Worm (Caenorhabditis elegans) whole organism, L4 larva: Measurements from ENCODE around the gene tmem-184.

ENCODE experiments used
- D1046.2 ChIP-seq: fragments of 200-800 bp; sonication (Bioruptor generic); IDR thresholded peaks from 2 replicates; pipeline ENCODE4 v1.3.6; 2022; ENCODE audit warnings: missing genetic modification characterization, missing compliant biosample characterization
- F26F4.8 ChIP-seq: fragments of 200-800 bp; sonication (Bioruptor generic); conservative IDR thresholded peaks from 2 replicates; pipeline ENCODE4 v1.3.6; 2022; ENCODE audit warnings: missing genetic modification characterization, missing compliant biosample characterization
- F44E2.7 ChIP-seq: fragments of 200-800 bp; sonication (Bioruptor generic); IDR thresholded peaks from 2 replicates; pipeline ENCODE4 v2.1.2; 2022; ENCODE audit warnings: missing genetic modification characterization, missing compliant biosample characterization
- Y75B8A.6 ChIP-seq: fragments of 200-800 bp; sonication (Bioruptor generic); IDR thresholded peaks from 2 replicates; pipeline ENCODE4 v1.3.6; 2022; ENCODE audit warnings: missing genetic modification reagents, missing genetic modification characterization, missing compliant biosample characterization
- ZK337.2 ChIP-seq: fragments of 200-800 bp; sonication (Bioruptor generic); IDR thresholded peaks from 2 replicates; pipeline ENCODE4 v1.3.6; 2022; ENCODE audit warnings: missing genetic modification reagents, missing genetic modification characterization, missing compliant biosample characterization
- aha-1 ChIP-seq: fragments of 150-350 bp; peaks from one replicate; lab custom pipeline; 2014; ENCODE audit warnings: missing biosample characterization, missing genetic modification characterization
- ama-1 ChIP-seq: fragments of 150-350 bp; optimal IDR thresholded peaks from 2 replicates; lab custom pipeline; 2014; ENCODE audit warnings: inconsistent platforms, mixed read lengths
- arid-1 ChIP-seq: fragments of 200-800 bp; sonication (Bioruptor generic); conservative IDR thresholded peaks from 2 replicates; pipeline ENCODE4 v1.3.6; 2022; ENCODE audit warnings: missing genetic modification reagents, missing genetic modification characterization, missing compliant biosample characterization
- ceh-28 ChIP-seq: fragments of 150-350 bp; optimal IDR thresholded peaks from 2 replicates; lab custom pipeline; 2014; ENCODE audit warnings: missing biosample characterization, missing genetic modification reagents, missing genetic modification characterization
- ceh-32 ChIP-seq: sonication (generic microtip); optimal IDR thresholded peaks from 2 replicates; lab custom pipeline; 2016; ENCODE audit warnings: mild to moderate bottlenecking, missing genetic modification characterization, missing compliant biosample characterization; ENCODE audit not compliant: poor library complexity
- ceh-44 ChIP-seq: fragments of 200-800 bp; sonication (Bioruptor generic); IDR thresholded peaks from 2 replicates; pipeline ENCODE4 v1.3.6; 2022; ENCODE audit warnings: missing genetic modification reagents, missing genetic modification characterization, missing compliant biosample characterization
- ceh-62 ChIP-seq: sonication (generic microtip); optimal IDR thresholded peaks from 2 replicates; lab custom pipeline; 2017; ENCODE audit warnings: missing biosample characterization, missing genetic modification characterization
- cey-2 ChIP-seq: sonication (generic microtip); optimal IDR thresholded peaks from 3 replicates; lab custom pipeline; 2017; ENCODE audit warnings: missing genetic modification characterization, mild to moderate bottlenecking, missing compliant biosample characterization, antibody characterized with exemption, borderline replicate concordance; ENCODE audit not compliant: insufficient read depth
- ctbp-1 ChIP-seq: fragments of 200-800 bp; sonication (Bioruptor generic); IDR thresholded peaks from 2 replicates; pipeline ENCODE4 v1.3.6; 2022; ENCODE audit warnings: missing genetic modification reagents, missing genetic modification characterization, missing compliant biosample characterization
- daf-12 ChIP-seq: fragments of 150-350 bp; optimal IDR thresholded peaks from 2 replicates; lab custom pipeline; 2014; ENCODE audit warnings: missing biosample characterization, missing genetic modification reagents, missing genetic modification characterization
- daf-8 ChIP-seq: fragments of 200-800 bp; sonication (Bioruptor generic); IDR thresholded peaks from 2 replicates; pipeline ENCODE4 v1.3.6; 2022; ENCODE audit warnings: missing genetic modification characterization, missing compliant biosample characterization
- dmd-8 ChIP-seq: fragments of 200-800 bp; sonication (Bioruptor generic); IDR thresholded peaks from 2 replicates; pipeline ENCODE4 v1.3.6; 2022; ENCODE audit warnings: missing genetic modification characterization, missing compliant biosample characterization
- dmd-9 ChIP-seq: fragments of 200-800 bp; sonication (Bioruptor generic); IDR thresholded peaks from 2 replicates; pipeline ENCODE4 v1.3.6; 2022; ENCODE audit warnings: missing genetic modification reagents, missing genetic modification characterization, missing compliant biosample characterization
- dpl-1 ChIP-seq: fragments of 150-350 bp; optimal IDR thresholded peaks from 2 replicates; lab custom pipeline; 2014; ENCODE audit warnings: missing biosample characterization, missing genetic modification reagents, missing genetic modification characterization
- dve-1 ChIP-seq: sonication (generic microtip); optimal IDR thresholded peaks from 2 replicates; lab custom pipeline; 2017; ENCODE audit warnings: antibody characterized with exemption, mild to moderate bottlenecking, missing genetic modification characterization, missing compliant biosample characterization; ENCODE audit not compliant: insufficient read depth
- egl-27 ChIP-seq: sonication (generic microtip); optimal IDR thresholded peaks from 3 replicates; lab custom pipeline; 2017; ENCODE audit warnings: missing biosample characterization, missing genetic modification reagents, missing genetic modification characterization
- egl-43 ChIP-seq: fragments of 200-800 bp; sonication (Bioruptor generic); IDR thresholded peaks from 2 replicates; pipeline ENCODE4 v1.3.6; 2022; ENCODE audit warnings: missing genetic modification reagents, missing genetic modification characterization, missing compliant biosample characterization
- gei-8 ChIP-seq: fragments of 200-800 bp; sonication (Bioruptor generic); optimal IDR thresholded peaks from 2 replicates; lab custom pipeline; 2018; ENCODE audit warnings: mild to moderate bottlenecking, missing genetic modification characterization, missing compliant biosample characterization
- hmg-1.1 ChIP-seq: fragments of 200-800 bp; sonication (Bioruptor generic); IDR thresholded peaks from 2 replicates; pipeline ENCODE4 v1.3.6; 2022; ENCODE audit warnings: missing genetic modification reagents, missing genetic modification characterization, missing compliant biosample characterization
- jun-1 ChIP-seq: fragments of 150-350 bp; optimal IDR thresholded peaks from 2 replicates; lab custom pipeline; 2014; ENCODE audit warnings: missing biosample characterization, missing genetic modification reagents, missing genetic modification characterization
- lim-7 ChIP-seq: fragments of 200-800 bp; sonication (Bioruptor generic); IDR thresholded peaks from 2 replicates; pipeline ENCODE4 v1.3.6; 2022; ENCODE audit warnings: missing genetic modification characterization, missing compliant biosample characterization
- lin-13 ChIP-seq: fragments of 150-350 bp; optimal IDR thresholded peaks from 2 replicates; lab custom pipeline; 2014; ENCODE audit warnings: missing biosample characterization, missing genetic modification reagents, missing genetic modification characterization
- lin-15B ChIP-seq: fragments of 150-350 bp; sonication (generic microtip); optimal IDR thresholded peaks from 3 replicates; lab custom pipeline; 2014; ENCODE audit warnings: missing biosample characterization, missing genetic modification characterization
- madf-5 ChIP-seq, 2 experiments: fragments of 200-800 bp; sonication (Bioruptor generic); IDR thresholded peaks; 2 replicates each; pipeline ENCODE4 v1.3.6; 2022; ENCODE audit warnings: missing compliant biosample characterization in 2 of 2, missing genetic modification characterization in 2 of 2
- mes-2 ChIP-seq: sonication (generic microtip); optimal IDR thresholded peaks from 2 replicates; lab custom pipeline; 2016; ENCODE audit warnings: missing genotype, mild to moderate bottlenecking, missing genetic modification characterization, missing compliant biosample characterization; ENCODE audit not compliant: poor library complexity, severe bottlenecking
- nhr-10 ChIP-seq: fragments of 150-350 bp; optimal IDR thresholded peaks from 2 replicates; lab custom pipeline; 2014; ENCODE audit warnings: missing biosample characterization, missing genetic modification characterization
- nhr-102 ChIP-seq: sonication (generic microtip); optimal IDR thresholded peaks from 2 replicates; lab custom pipeline; 2016; ENCODE audit warnings: mild to moderate bottlenecking, missing genetic modification characterization, moderate library complexity, missing compliant biosample characterization
- nhr-28 ChIP-seq: fragments of 150-350 bp; optimal IDR thresholded peaks from 2 replicates; lab custom pipeline; 2014; ENCODE audit warnings: missing biosample characterization, missing genetic modification characterization
- nhr-41 ChIP-seq: fragments of 200-800 bp; sonication (Bioruptor generic); IDR thresholded peaks from 2 replicates; pipeline ENCODE4 v1.3.6; 2022; ENCODE audit warnings: missing genetic modification reagents, missing genetic modification characterization, missing compliant biosample characterization
- nhr-42 ChIP-seq: fragments of 200-800 bp; sonication (Bioruptor generic); IDR thresholded peaks from 2 replicates; pipeline ENCODE4 v1.3.6; 2022; ENCODE audit warnings: missing genetic modification characterization, missing compliant biosample characterization
- nhr-48 ChIP-seq: sonication (generic microtip); optimal IDR thresholded peaks from 2 replicates; lab custom pipeline; 2016; ENCODE audit warnings: mild to moderate bottlenecking, missing genetic modification characterization, missing compliant biosample characterization
- nhr-6 ChIP-seq: fragments of 150-350 bp; optimal IDR thresholded peaks from 2 replicates; lab custom pipeline; 2014; ENCODE audit warnings: missing biosample characterization, missing genetic modification characterization
- pha-4 ChIP-seq, 2 experiments: fragments of 150-350 bp in 1 of 2; fragments of 200-800 bp in 1 of 2; sonication (Bioruptor generic) in 1 of 2; IDR thresholded peaks in 1 of 2; optimal IDR thresholded peaks in 1 of 2; 2 replicates each; pipeline versions ENCODE4 v1.3.6 to Lab custom; 2014 to 2022; ENCODE audit warnings: missing genetic modification characterization in 2 of 2, missing genetic modification reagents in 2 of 2, missing biosample characterization in 1 of 2, missing compliant biosample characterization in 1 of 2
- rbr-2 ChIP-seq: sonication (generic microtip); optimal IDR thresholded peaks from 2 replicates; lab custom pipeline; 2016; ENCODE audit warnings: missing genotype, missing genetic modification characterization, missing compliant biosample characterization
- set-16 ChIP-seq: fragments of 200-800 bp; sonication (Bioruptor generic); IDR thresholded peaks from 2 replicates; pipeline ENCODE4 v1.3.6; 2022; ENCODE audit warnings: missing genetic modification reagents, missing genetic modification characterization, missing compliant biosample characterization
- spr-1 ChIP-seq: sonication (generic microtip); optimal IDR thresholded peaks from 2 replicates; lab custom pipeline; 2016; ENCODE audit warnings: mild to moderate bottlenecking, missing genetic modification characterization, missing compliant biosample characterization
- spr-3 ChIP-seq: fragments of 200-800 bp; sonication (Bioruptor generic); optimal IDR thresholded peaks from 2 replicates; lab custom pipeline; 2018; ENCODE audit warnings: mild to moderate bottlenecking, missing genetic modification characterization, missing compliant biosample characterization
- tra-1 ChIP-seq: fragments of 200-800 bp; sonication (Bioruptor generic); IDR thresholded peaks from 2 replicates; pipeline ENCODE4 v1.3.6; 2022; ENCODE audit warnings: missing genetic modification reagents, missing genetic modification characterization, missing compliant biosample characterization
- unc-130 ChIP-seq: sonication (generic microtip); optimal IDR thresholded peaks from 2 replicates; lab custom pipeline; 2016; ENCODE audit warnings: missing genetic modification reagents, missing genetic modification characterization, missing compliant biosample characterization
- unc-39 ChIP-seq: sonication (generic microtip); optimal IDR thresholded peaks from 2 replicates; lab custom pipeline; 2017; ENCODE audit warnings: missing biosample characterization, missing genetic modification characterization
- vab-7 ChIP-seq: fragments of 200-800 bp; sonication (Bioruptor generic); IDR thresholded peaks from 2 replicates; pipeline ENCODE4 v1.3.6; 2022; ENCODE audit warnings: missing genetic modification reagents, missing genetic modification characterization, missing compliant biosample characterization
- zag-1 ChIP-seq: fragments of 150-350 bp; optimal IDR thresholded peaks from 2 replicates; lab custom pipeline; 2014; ENCODE audit warnings: missing biosample characterization, missing genetic modification characterization
- zfp-2 ChIP-seq: sonication (generic microtip); optimal IDR thresholded peaks from 2 replicates; lab custom pipeline; 2016; ENCODE audit warnings: mild to moderate bottlenecking, missing genetic modification characterization, missing compliant biosample characterization
- zfp-3 ChIP-seq: fragments of 200-800 bp; sonication (Bioruptor generic); conservative IDR thresholded peaks from 2 replicates; pipeline ENCODE4 v1.3.6; 2022; ENCODE audit warnings: missing genetic modification reagents, missing genetic modification characterization, missing compliant biosample characterization
- zip-2 ChIP-seq: fragments of 150-350 bp; optimal IDR thresholded peaks from 2 replicates; lab custom pipeline; 2014; ENCODE audit warnings: missing biosample characterization, missing genetic modification characterization
- ztf-7 ChIP-seq: fragments of 150-350 bp; optimal IDR thresholded peaks from 2 replicates; lab custom pipeline; 2014; ENCODE audit warnings: missing biosample characterization, missing genetic modification characterization

Gene tmem-184

DNA sequence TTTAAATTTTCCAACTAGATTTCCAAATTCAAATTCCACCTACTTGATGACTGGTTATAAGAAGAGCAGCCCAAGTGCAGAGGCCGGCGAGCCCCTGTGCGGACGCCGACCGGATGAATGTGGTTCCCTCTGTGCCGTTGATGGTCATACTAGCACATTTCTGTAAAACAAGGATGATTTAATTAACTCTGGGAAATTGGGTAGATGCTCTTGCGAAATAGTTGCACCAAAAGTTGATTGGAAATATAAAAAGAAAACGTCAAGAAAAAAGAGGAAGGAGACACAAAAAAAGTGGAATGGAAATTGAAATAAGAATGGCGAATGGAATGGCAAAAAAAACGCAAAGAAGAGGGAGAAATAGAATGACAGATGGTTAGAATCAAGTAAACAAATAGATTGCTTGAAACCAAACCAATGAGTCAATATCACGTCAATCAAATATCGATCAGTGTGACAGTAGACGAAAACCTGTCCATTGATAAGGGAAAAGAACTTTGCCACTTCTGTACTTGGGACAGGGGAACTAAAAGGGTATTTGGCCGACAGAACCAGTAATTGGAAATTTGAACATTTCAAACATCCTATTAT is at the start of gene tmem-184 (continued):
- TF ChIP-seq zfp-2 (tag; lab: Kevin White, UChicago) (no peak), dve-1 (tag; lab: Kevin White, UChicago) (peak; percentile 75), ZK337.2 (GFP tag; lab: Robert Waterston, UW) (no peak), hmg-1.1 (GFP tag; lab: Robert Waterston, UW) (0 out of 2 replicates have a peak, but pooled peaks have one; percentile 9), arid-1 (no peak), lin-15B (tag; lab: Kevin White, UChicago) (no peak), ceh-62 (tag; lab: Kevin White, UChicago) (no peak), zip-2 (tag; lab: Kevin White, UChicago) (no peak), nhr-6 (tag; lab: Kevin White, UChicago) (no peak), ceh-32 (tag; lab: Kevin White, UChicago) (no peak), ceh-44 (GFP tag; lab: Robert Waterston, UW) (no peak), tra-1 (GFP tag; lab: Robert Waterston, UW) (peak; percentile 94), F26F4.8 (GFP tag; lab: Robert Waterston, UW) (no peak), mes-2 (tag; lab: Kevin White, UChicago) (peak; percentile 0), nhr-102 (peak; percentile 36), pha-4 (GFP tag; IDR thresholded peaks at IDR 0.05; lab: Robert Waterston, UW) (peak; percentile 54; the same call in 1 of the 2 replicates), pha-4 (tag; optimal IDR thresholded peaks at IDR 0.05; lab: Kevin White, UChicago) (no peak), ztf-7 (tag; lab: Kevin White, UChicago) (no peak), nhr-48 (tag; lab: Kevin White, UChicago) (peak; percentile 88), madf-5 (GFP tag; IDR thresholded peaks at IDR 0.05; lab: Robert Waterston, UW) (no peak), egl-43 (no peak), nhr-41 (GFP tag; lab: Robert Waterston, UW) (no peak), dmd-9 (no peak), jun-1 (tag; lab: Kevin White, UChicago) (no peak), ama-1 (lab: Kevin White, UChicago) (no peak), egl-27 (no peak), rbr-2 (no peak), nhr-28 (tag; lab: Kevin White, UChicago) (peak; percentile 44), lin-13 (peak; percentile 9), aha-1 (tag; lab: Kevin White, UChicago) (peak; percentile 91), daf-12 (tag; lab: Kevin White, UChicago) (no peak), daf-8 (GFP tag; lab: Robert Waterston, UW) (no peak), dmd-8 (GFP tag; lab: Robert Waterston, UW) (no peak), Y75B8A.6 (no peak), ctbp-1 (no peak), zag-1 (tag; lab: Kevin White, UChicago) (no peak), D1046.2 (GFP tag; lab: Robert Waterston, UW) (no peak), spr-3 (GFP tag; lab: Kevin White, UChicago) (no peak), set-16 (GFP tag; lab: Robert Waterston, UW) (no peak), nhr-10 (tag; lab: Kevin White, UChicago) (no peak), nhr-42 (GFP tag; lab: Robert Waterston, UW) (no peak), F44E2.7 (GFP tag; lab: Robert Waterston, UW) (no peak), zfp-3 (0 out of 2 replicates have a peak, but pooled peaks have one; percentile 22), cey-2 (no peak), ceh-28 (no peak), unc-130 (GFP tag; lab: Kevin White, UChicago) (no peak), lim-7 (GFP tag; lab: Robert Waterston, UW) (no peak), gei-8 (GFP tag; lab: Kevin White, UChicago) (no peak), vab-7 (0 out of 2 replicates have a peak, but pooled peaks have one; percentile 11), unc-39 (tag; lab: Kevin White, UChicago) (no peak), spr-1 (tag; lab: Kevin White, UChicago) (no peak), dpl-1 (no peak)
